Fruit fly (Drosophila melanogaster) whole organism, pupa: ENCODE data around the gene Kcmf1.

ENCODE experiments used
- CG12605 ChIP-seq: fragments of 200-800 bp; sonication (Bioruptor generic); IDR thresholded peaks from 2 replicates; pipeline ENCODE4 v1.3.6; 2022; ENCODE audit warnings: missing biosample characterization, missing genetic modification characterization
- CG15710 ChIP-seq: fragments of 200-800 bp; sonication (Bioruptor generic); optimal IDR thresholded peaks from 2 replicates; lab custom pipeline; 2018; ENCODE audit warnings: missing biosample characterization, mild to moderate bottlenecking, missing genetic modification characterization, moderate library complexity
- CG32121 ChIP-seq: fragments of 200-800 bp; sonication (Bioruptor generic); IDR thresholded peaks from 2 replicates; pipeline ENCODE4 v1.3.6; 2022; ENCODE audit warnings: missing biosample characterization, missing genetic modification characterization
- CG8159 ChIP-seq: fragments of 200-800 bp; sonication (Bioruptor generic); optimal IDR thresholded peaks from 3 replicates; lab custom pipeline; 2018; ENCODE audit warnings: missing biosample characterization, mild to moderate bottlenecking, missing genetic modification characterization, moderate library complexity
- CG8301 ChIP-seq: fragments of 200-800 bp; sonication (Bioruptor generic); optimal IDR thresholded peaks from 2 replicates; lab custom pipeline; 2018; ENCODE audit warnings: missing biosample characterization, mild to moderate bottlenecking, missing genetic modification characterization
- Ets98B ChIP-seq: fragments of 200-800 bp; sonication (Bioruptor generic); IDR thresholded peaks from 2 replicates; pipeline ENCODE4 v1.3.6; 2022; ENCODE audit warnings: missing biosample characterization, missing genetic modification characterization
- Pif1A ChIP-seq: fragments of 200-800 bp; sonication (Bioruptor generic); optimal IDR thresholded peaks from 3 replicates; lab custom pipeline; 2016; ENCODE audit warnings: missing biosample characterization, missing genetic modification characterization
- Pif1B ChIP-seq: fragments of 200-800 bp; sonication (Bioruptor generic); optimal IDR thresholded peaks from 3 replicates; lab custom pipeline; 2016; ENCODE audit warnings: missing biosample characterization, missing genetic modification characterization
- fd96Ca ChIP-seq: fragments of 200-800 bp; sonication (Bioruptor generic); IDR thresholded peaks from 3 replicates; pipeline ENCODE4 v1.3.6; 2022; ENCODE audit warnings: missing biosample characterization, missing genetic modification characterization

dm6 chr3R:9043610-9044009 lies 28.9 kb upstream of the Kcmf1 start:
- TF ChIP-seq CG8159 = no peak
- TF ChIP-seq CG12605 (GFP tag; lab: Robert Waterston, UW) = no peak
- no peak for TF ChIP-seq Pif1A (GFP tag; lab: Kevin White, UChicago)
- TF ChIP-seq Ets98B (GFP tag; lab: Robert Waterston, UW) = no peak
- no peak for TF ChIP-seq fd96Ca (GFP tag; lab: Robert Waterston, UW)
- no peak for TF ChIP-seq CG32121 (GFP tag; lab: Robert Waterston, UW)
- no peak for TF ChIP-seq CG15710 (tag; lab: Kevin White, UChicago)
- TF ChIP-seq Pif1B (GFP tag; lab: Kevin White, UChicago) = no peak
- no peak for TF ChIP-seq CG8301 (tag; lab: Kevin White, UChicago)
